Worm (Caenorhabditis elegans) whole organism, L4 larva: ENCODE results near the gene str-84.

Experiments used
- mep-1 ChIP-seq: fragments of 150-350 bp; sonication (generic microtip); optimal IDR thresholded peaks from 3 replicates; lab custom pipeline; 2014; ENCODE audit warnings: missing biosample characterization, missing genetic modification characterization
- pha-4 ChIP-seq, 2 experiments: fragments of 150-350 bp in 1 of 2; fragments of 200-800 bp in 1 of 2; sonication (Bioruptor generic) in 1 of 2; IDR thresholded peaks in 1 of 2; optimal IDR thresholded peaks in 1 of 2; 2 replicates each; pipeline versions ENCODE4 v1.3.6 to Lab custom; 2014 to 2022; ENCODE audit warnings: missing genetic modification characterization in 2 of 2, missing genetic modification reagents in 2 of 2, missing biosample characterization in 1 of 2, missing compliant biosample characterization in 1 of 2
- set-16 ChIP-seq: fragments of 200-800 bp; sonication (Bioruptor generic); IDR thresholded peaks from 2 replicates; pipeline ENCODE4 v1.3.6; 2022; ENCODE audit warnings: missing genetic modification reagents, missing genetic modification characterization, missing compliant biosample characterization
- snpc-4 ChIP-seq: fragments of 150-350 bp; optimal IDR thresholded peaks from 2 replicates; lab custom pipeline; 2014; ENCODE audit warnings: missing biosample characterization, missing genetic modification characterization

DNA sequence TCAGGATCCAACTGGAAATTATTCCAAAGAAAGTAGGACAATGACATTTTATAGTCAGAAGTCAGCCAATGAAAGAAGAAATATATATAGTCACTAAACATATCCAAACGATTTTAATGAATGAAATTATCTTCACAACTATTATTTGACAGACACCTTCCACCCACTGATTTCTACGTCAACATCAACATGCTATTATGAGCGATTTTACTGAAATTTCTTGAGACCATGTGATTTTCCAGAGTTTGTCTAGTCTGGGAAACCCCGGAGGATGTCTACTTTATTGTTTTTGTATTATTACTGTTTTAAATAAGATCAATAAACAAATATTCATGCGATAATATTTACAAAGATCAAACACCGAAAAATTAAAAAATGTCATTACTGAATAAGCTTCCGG is 34.8 kb upstream of the str-84 start, which contains the start of gene srt-18:
- no peak for TF ChIP-seq pha-4 (GFP tag; IDR thresholded peaks at IDR 0.05; lab: Robert Waterston, UW)
- no peak for TF ChIP-seq pha-4 (tag; optimal IDR thresholded peaks at IDR 0.05; lab: Kevin White, UChicago)
- TF ChIP-seq snpc-4 (tag; lab: Kevin White, UChicago), result no peak
- TF ChIP-seq set-16 (GFP tag; lab: Robert Waterston, UW), result no peak
- no peak for TF ChIP-seq mep-1
